Worm (Caenorhabditis elegans): ENCODE data around the gene F38A6.5.

Gene F38A6.5

DNA sequence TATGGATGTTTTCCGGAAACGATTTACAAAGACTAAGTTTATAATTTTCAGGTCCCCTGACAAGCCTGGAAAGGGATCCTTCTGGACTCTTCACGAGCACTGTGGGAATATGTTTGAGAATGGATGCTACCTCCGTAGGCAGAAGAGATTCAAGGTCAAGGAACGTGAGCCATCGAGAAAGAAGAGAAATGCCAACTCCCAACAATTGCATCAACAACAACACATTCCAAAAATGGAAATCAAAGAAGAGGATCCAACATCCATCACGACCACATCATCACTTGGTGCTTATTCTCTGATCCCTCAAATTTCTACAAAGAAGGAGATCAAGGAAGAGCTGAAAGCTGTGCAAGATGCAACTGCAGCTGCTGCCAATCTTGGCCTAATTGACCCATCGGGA lies 15.4 kb downstream of the F38A6.5 start:
- TF ChIP-seq ceh-82 (tag; optimal IDR thresholded peaks at IDR 0.05) = no peak
- no peak for TF ChIP-seq nhr-20 (tag; optimal IDR thresholded peaks at IDR 0.05)
- no peak for TF ChIP-seq fkh-10 (GFP tag; optimal IDR thresholded peaks at IDR 0.05)
- TF ChIP-seq efl-1 (optimal IDR thresholded peaks at IDR 0.05) = no peak
- TF ChIP-seq efl-1 (GFP tag; optimal IDR thresholded peaks at IDR 0.05 in 1 of 2) = peak in 1 of 2 experiments; percentile 75

DNA sequence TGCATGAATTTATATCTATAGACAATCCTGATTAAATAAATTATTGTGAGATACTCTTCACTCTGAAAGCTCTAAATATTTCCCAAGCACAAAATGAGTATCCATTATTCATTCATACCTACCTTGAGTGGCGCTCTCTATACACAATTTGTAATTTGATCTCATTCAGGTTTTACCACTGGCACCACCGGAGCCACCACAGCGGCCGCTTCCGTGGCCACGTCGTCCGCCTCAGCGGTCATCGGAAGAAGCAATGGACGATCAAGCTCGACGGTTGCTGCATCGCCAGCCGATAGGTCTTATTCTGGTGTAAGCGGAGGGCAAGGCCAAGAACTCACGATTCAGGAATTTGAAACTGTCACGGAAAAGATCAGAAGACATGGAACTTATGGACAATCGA lies 16.3 kb downstream of the F38A6.5 start:
- TF ChIP-seq aha-1 (tag; optimal IDR thresholded peaks at IDR 0.05) = no peak
- no peak for TF ChIP-seq zip-4 (GFP tag; optimal IDR thresholded peaks at IDR 0.05)
- TF ChIP-seq lin-35 (GFP tag; optimal IDR thresholded peaks at IDR 0.05) = no peak
- TF ChIP-seq unc-62 (GFP tag; optimal IDR thresholded peaks at IDR 0.05) = no peak
- no peak for TF ChIP-seq pqm-1 (tag; optimal IDR thresholded peaks at IDR 0.05)

DNA sequence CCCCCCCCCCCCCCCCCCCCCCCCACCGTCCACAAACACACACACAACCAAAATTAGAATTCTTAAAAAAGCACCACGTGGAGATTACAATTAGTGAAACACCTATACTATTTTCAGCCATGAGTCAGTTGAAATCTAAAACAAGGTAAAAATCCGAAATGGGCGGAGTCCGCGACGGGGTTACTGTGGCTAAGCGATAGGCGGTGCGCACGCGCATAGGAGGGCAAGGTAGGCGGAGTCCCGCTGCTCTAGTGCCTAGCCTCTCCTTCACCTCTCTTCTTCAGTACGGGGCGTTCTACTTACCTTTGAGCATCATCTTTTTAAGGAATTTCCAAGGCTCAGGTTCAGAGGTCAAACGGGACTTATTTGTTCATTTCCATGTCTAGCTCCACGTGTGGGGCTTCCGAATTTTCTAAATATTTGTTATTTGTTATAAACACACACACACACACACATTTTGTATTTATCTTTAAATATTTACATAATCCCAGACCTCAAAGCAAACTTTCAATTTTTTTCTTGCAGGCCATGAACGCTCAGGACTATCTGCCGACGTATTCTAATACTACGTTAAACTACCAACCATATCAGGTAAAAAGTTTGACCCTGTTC lies 17.1 kb downstream of the F38A6.5 start:
- TF ChIP-seq elt-3 (tag; optimal IDR thresholded peaks at IDR 0.05) = no peak
- peak; percentile 26 for TF ChIP-seq lin-14 (GFP tag; optimal IDR thresholded peaks at IDR 0.05)
- peak in 1 of 2 experiments; percentile 22 for TF ChIP-seq mdl-1 (tag; optimal IDR thresholded peaks at IDR 0.05)

DNA sequence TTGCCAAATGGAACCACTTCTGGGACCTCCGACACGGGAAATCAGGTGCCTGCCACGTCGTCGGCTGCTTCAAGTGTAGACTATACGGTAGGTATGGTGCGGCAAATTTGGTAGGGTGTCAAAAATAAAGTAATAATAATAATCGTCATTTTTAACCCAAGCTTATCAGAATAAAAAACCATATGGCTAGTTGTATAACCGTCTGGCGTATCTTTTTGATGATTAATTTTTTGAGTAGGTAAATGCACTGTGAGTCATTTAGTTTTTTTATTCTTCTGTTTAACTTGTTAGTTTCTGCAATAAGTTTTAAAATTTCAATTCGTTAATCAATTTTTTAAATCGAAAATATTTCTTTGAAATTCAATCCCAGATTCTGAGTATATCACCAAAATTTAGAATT lies 18.1 kb downstream of the F38A6.5 start:
- TF ChIP-seq irx-1 (tag; optimal IDR thresholded peaks at IDR 0.05) (no peak), nhr-84 (tag; optimal IDR thresholded peaks at IDR 0.05) (no peak), unc-30 (tag; optimal IDR thresholded peaks at IDR 0.05) (no peak), rnt-1 (tag; optimal IDR thresholded peaks at IDR 0.05) (no peak), egl-27 (tag; optimal IDR thresholded peaks at IDR 0.05) (no peak), aha-1 (tag; optimal IDR thresholded peaks at IDR 0.05) (no peak), pqm-1 (tag; optimal IDR thresholded peaks at IDR 0.05) (no peak), swsn-7 (tag; optimal IDR thresholded peaks at IDR 0.05) (no peak), unc-98 (GFP tag; IDR thresholded peaks at IDR 0.05) (no peak), nhr-237 (tag; optimal IDR thresholded peaks at IDR 0.05) (no peak), mdl-1 (tag; optimal IDR thresholded peaks at IDR 0.05) (no peak)

DNA sequence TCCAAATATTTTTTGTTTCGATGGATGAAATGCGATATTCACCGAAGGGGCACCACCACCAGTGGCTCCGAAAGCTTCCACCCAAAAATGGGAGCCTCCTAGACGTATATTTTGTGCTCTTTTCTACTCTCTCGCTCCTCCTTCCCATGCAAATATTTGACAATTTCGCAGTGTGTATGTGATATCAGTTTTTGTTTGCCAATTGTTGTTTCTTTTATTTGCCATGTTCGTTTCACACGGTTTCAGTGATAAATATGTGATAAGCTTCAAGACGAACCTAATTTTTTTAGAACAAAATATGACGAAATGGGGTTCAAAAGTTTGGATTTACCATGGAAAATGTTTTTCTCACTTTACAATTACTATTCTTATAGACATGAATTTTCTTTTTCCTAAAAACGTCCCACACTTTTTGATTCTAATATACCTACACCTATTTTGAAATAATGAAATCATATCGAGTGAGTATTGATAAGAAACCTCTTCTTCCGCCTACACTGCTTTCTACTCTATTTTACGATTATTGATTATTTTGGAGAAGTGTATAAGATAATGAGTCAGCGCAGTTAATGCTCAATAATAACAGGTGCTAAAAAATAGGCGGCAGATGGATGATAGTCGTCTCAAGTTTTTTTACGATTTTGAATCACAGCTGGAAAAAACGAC lies 19.6 kb downstream of the F38A6.5 start:
- TF ChIP-seq nhr-85 (tag) (peak; percentile 24), lin-14 (GFP tag; optimal IDR thresholded peaks at IDR 0.05) (peak; percentile 25), hlh-4 (tag; optimal IDR thresholded peaks at IDR 0.05) (no peak), elt-2 (tag; optimal IDR thresholded peaks at IDR 0.05) (peak; percentile 16), lir-3 (tag; optimal IDR thresholded peaks at IDR 0.05; ENCODE audit: poor library complexity) (no peak)

DNA sequence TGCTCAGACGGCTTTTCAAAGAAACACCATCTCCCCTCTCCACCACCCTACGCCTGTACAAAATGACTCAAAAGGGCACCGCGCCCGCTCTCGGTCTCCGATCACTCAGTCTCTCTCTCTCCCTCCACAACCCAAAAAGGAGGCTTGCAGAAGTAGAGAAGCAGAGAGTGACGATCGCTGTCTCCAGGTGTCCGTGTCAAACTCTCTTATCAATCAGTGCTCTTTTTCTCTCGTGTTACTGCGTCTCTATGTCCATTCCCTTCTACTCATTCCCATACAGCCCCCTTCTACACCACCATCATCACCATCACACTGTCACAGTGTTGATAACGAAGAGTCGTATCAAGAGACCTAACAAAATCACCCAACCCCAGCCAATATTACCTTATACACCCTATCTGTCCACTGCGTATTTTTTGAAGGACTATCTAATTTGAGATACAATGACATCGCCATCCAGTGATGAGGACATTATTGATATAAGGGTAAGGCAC lies 20.9 kb downstream of the F38A6.5 start, which contains the start of gene pha-4:
Gene pha-4 (plus strand): TSS at position 444 of the 494 bp plus-strand sequence.
- TF ChIP-seq lin-14 (GFP tag; optimal IDR thresholded peaks at IDR 0.05) (peak; percentile 4), irx-1 (tag; optimal IDR thresholded peaks at IDR 0.05) (no peak), elt-2 (tag; optimal IDR thresholded peaks at IDR 0.05) (peak; percentile 68), jun-1 (tag; optimal IDR thresholded peaks at IDR 0.05) (peak; percentile 0), lin-35 (GFP tag; optimal IDR thresholded peaks at IDR 0.05) (peak in 1 of 2 experiments; percentile 30), pqm-1 (tag; optimal IDR thresholded peaks at IDR 0.05) (peak; percentile 69)

DNA sequence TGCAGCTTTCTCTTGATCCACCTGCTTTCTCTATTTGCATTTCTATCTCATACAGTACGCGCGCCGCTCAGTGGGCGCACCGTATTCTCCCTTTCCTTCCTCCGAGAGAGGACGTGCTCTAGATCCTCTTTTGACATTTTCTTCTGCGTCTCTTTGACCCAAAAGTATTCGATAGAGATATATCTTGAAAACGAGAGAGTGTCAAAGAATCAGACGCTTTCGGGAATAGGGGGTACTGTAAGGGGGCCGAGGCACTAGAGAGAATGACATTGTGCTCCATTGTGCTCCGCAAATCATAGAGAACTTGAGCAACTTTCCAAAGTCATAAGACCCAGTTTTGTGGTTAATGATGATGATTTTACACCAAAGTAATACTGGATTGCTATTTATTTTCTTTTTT lies 24.4 kb downstream of the F38A6.5 start:
- TF ChIP-seq ets-5 (GFP tag; IDR thresholded peaks at IDR 0.05) (no peak), rnt-1 (tag; optimal IDR thresholded peaks at IDR 0.05) (no peak), hlh-4 (tag; optimal IDR thresholded peaks at IDR 0.05) (no peak), unc-62 (GFP tag; optimal IDR thresholded peaks at IDR 0.05) (no peak), nhr-19 (GFP tag; conservative IDR thresholded peaks at IDR 0.05) (peak; percentile 34), C04F5.9 (tag; optimal IDR thresholded peaks at IDR 0.05) (no peak), tlp-1 (tag; optimal IDR thresholded peaks at IDR 0.05) (no peak), hlh-17 (GFP tag; optimal IDR thresholded peaks at IDR 0.05; ENCODE audit: borderline replicate concordance) (no peak), nhr-76 (tag; optimal IDR thresholded peaks at IDR 0.05) (no peak), aly-2 (tag; optimal IDR thresholded peaks at IDR 0.05) (no peak), nhr-20 (tag; optimal IDR thresholded peaks at IDR 0.05) (peak; percentile 27), pqm-1 (tag; optimal IDR thresholded peaks at IDR 0.05) (no peak), dpl-1 (GFP tag; optimal IDR thresholded peaks at IDR 0.05) (no peak), lin-15B (tag; optimal IDR thresholded peaks at IDR 0.05) (no peak), egl-27 (tag; optimal IDR thresholded peaks at IDR 0.05) (no peak), sptf-1 (tag; optimal IDR thresholded peaks at IDR 0.05) (no peak), nhr-77 (tag; optimal IDR thresholded peaks at IDR 0.05) (peak; percentile 69), dsc-1 (tag; optimal IDR thresholded peaks at IDR 0.05) (no peak)

Measured in whole organism, L1 larva.